Worm (Caenorhabditis elegans): Measurements from ENCODE around the gene eri-12.

DNA sequence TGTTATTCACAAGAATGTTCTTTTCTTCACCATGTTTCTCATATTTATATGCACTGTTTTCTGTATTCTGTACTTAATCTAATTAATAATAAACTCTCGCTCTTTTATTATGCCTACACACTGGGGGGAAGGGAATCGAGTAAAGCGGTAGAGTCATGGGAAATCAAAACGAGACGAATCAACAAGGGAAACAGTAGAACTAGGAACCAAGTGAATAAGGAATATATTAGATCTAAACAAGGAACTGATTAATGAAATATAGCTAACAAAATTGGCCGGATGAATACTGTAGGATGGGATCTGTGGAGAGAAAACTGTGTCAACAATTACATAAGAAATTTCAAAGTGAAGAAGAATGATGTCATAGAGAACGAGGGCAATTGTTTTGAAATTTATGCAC lies 21.6 kb upstream of the eri-12 start:
- TF ChIP-seq pqm-1 (tag; optimal IDR thresholded peaks at IDR 0.05): no peak
- no peak for TF ChIP-seq nhr-11 (tag; optimal IDR thresholded peaks at IDR 0.05)
- no peak for TF ChIP-seq C08G9.2 (tag; optimal IDR thresholded peaks at IDR 0.05)
- TF ChIP-seq ceh-34 (tag; optimal IDR thresholded peaks at IDR 0.05): no peak
- TF ChIP-seq ama-1 (optimal IDR thresholded peaks at IDR 0.05): no peak
- no peak for TF ChIP-seq nfya-1 (tag; optimal IDR thresholded peaks at IDR 0.05)
- no peak for TF ChIP-seq ceh-24 (tag; optimal IDR thresholded peaks at IDR 0.05)
- TF ChIP-seq ceh-9 (tag; optimal IDR thresholded peaks at IDR 0.05): no peak
- TF ChIP-seq ceh-18 (tag; optimal IDR thresholded peaks at IDR 0.05): no peak
- no peak for TF ChIP-seq unc-55 (GFP tag; optimal IDR thresholded peaks at IDR 0.05)
- no peak for TF ChIP-seq sox-2 (GFP tag; IDR thresholded peaks at IDR 0.05)
- TF ChIP-seq lin-11 (tag; optimal IDR thresholded peaks at IDR 0.05): no peak
